Worm (Caenorhabditis elegans): ENCODE results near the gene srw-3.

- no peak for TF ChIP-seq spr-1 (tag; optimal IDR thresholded peaks at IDR 0.05)
- no peak for TF ChIP-seq lin-39 (tag; optimal IDR thresholded peaks at IDR 0.05)
- TF ChIP-seq nhr-11 (tag; optimal IDR thresholded peaks at IDR 0.05): no peak
- no peak for TF ChIP-seq unc-39 (tag; optimal IDR thresholded peaks at IDR 0.05)
- TF ChIP-seq dpl-1 (GFP tag; optimal IDR thresholded peaks at IDR 0.05): no peak
These were observed 10.6 kb downstream of the srw-3 start, which contains the start of gene ZK105.12 for ce11 chrV:7716034-7716433.

Data from whole organism, L4 larva.